Worm (Caenorhabditis elegans) whole organism, early embryonic: Measurements from ENCODE around the gene C28A5.6.
A peak's percentile ranks its signal among the peaks of the same experiment; 100 is the strongest.

Source experiments
- B0310.2 ChIP-seq: sonication (generic microtip); optimal IDR thresholded peaks from 2 replicates; lab custom pipeline; 2016; ENCODE audit warnings: mild to moderate bottlenecking, missing genetic modification characterization, missing compliant biosample characterization
- F13C5.2 ChIP-seq: sonication (generic microtip); optimal IDR thresholded peaks from 2 replicates; lab custom pipeline; 2017; ENCODE audit warnings: mild to moderate bottlenecking, missing genetic modification characterization, inconsistent platforms, missing compliant biosample characterization
- aly-1 ChIP-seq: sonication (generic microtip); optimal IDR thresholded peaks from 2 replicates; lab custom pipeline; 2016; ENCODE audit warnings: missing genetic modification characterization, missing compliant biosample characterization
- ama-1 ChIP-seq: fragments of 150-350 bp; optimal IDR thresholded peaks from 2 replicates; lab custom pipeline; 2014
- ceh-13 ChIP-seq: fragments of 200-800 bp; sonication (Bioruptor generic); optimal IDR thresholded peaks from 2 replicates; lab custom pipeline; 2018; ENCODE audit warnings: mild to moderate bottlenecking, missing genetic modification characterization, missing compliant biosample characterization
- ceh-36 ChIP-seq: sonication (generic microtip); optimal IDR thresholded peaks from 2 replicates; lab custom pipeline; 2016; ENCODE audit warnings: missing genetic modification characterization, inconsistent platforms, missing compliant biosample characterization
- ets-7 ChIP-seq: sonication (generic microtip); optimal IDR thresholded peaks from 2 replicates; lab custom pipeline; 2016; ENCODE audit warnings: missing genotype, missing genetic modification characterization, missing compliant biosample characterization
- flt-1 ChIP-seq: fragments of 200-800 bp; sonication (Bioruptor generic); IDR thresholded peaks from 2 replicates; pipeline ENCODE4 v1.3.6; 2022; ENCODE audit warnings: missing genetic modification characterization, missing compliant biosample characterization
- hmbx-1 ChIP-seq: sonication (generic microtip); optimal IDR thresholded peaks from 2 replicates; lab custom pipeline; 2016; ENCODE audit warnings: mild to moderate bottlenecking, missing genetic modification characterization, missing compliant biosample characterization
- hmg-4 ChIP-seq: fragments of 200-800 bp; sonication (Bioruptor generic); optimal IDR thresholded peaks from 2 replicates; lab custom pipeline; 2018; ENCODE audit warnings: mild to moderate bottlenecking, missing genetic modification characterization, missing compliant biosample characterization
- hnd-1 ChIP-seq: sonication (generic microtip); optimal IDR thresholded peaks from 2 replicates; lab custom pipeline; 2016; ENCODE audit warnings: missing genetic modification characterization, missing compliant biosample characterization
- pes-1 ChIP-seq: fragments of 200-800 bp; sonication (Bioruptor generic); IDR thresholded peaks from 2 replicates; pipeline ENCODE4 v1.3.6; 2022; ENCODE audit warnings: missing genetic modification reagents, missing genetic modification characterization, missing compliant biosample characterization
- scrt-1 ChIP-seq: fragments of 200-800 bp; sonication (Bioruptor generic); IDR thresholded peaks from 2 replicates; pipeline ENCODE4 v1.3.6; 2022; ENCODE audit warnings: missing genetic modification characterization, missing compliant biosample characterization
- sea-1 ChIP-seq: fragments of 200-800 bp; sonication (Bioruptor generic); conservative IDR thresholded peaks from 2 replicates; pipeline ENCODE4 v1.3.6; 2022; ENCODE audit warnings: missing genetic modification characterization, missing compliant biosample characterization
- tbx-11 ChIP-seq: fragments of 200-800 bp; sonication (Bioruptor generic); IDR thresholded peaks from 2 replicates; pipeline ENCODE4 v1.3.6; 2022; ENCODE audit warnings: missing genetic modification characterization, missing compliant biosample characterization
- tbx-37 ChIP-seq: fragments of 200-800 bp; sonication (Bioruptor generic); conservative IDR thresholded peaks from 2 replicates; pipeline ENCODE4 v1.3.6; 2022; ENCODE audit warnings: missing genetic modification reagents, missing genetic modification characterization, missing compliant biosample characterization
- tra-4 ChIP-seq: sonication (generic microtip); optimal IDR thresholded peaks from 2 replicates; lab custom pipeline; 2017; ENCODE audit warnings: missing genetic modification characterization, missing compliant biosample characterization

C28A5.6 gene

DNA sequence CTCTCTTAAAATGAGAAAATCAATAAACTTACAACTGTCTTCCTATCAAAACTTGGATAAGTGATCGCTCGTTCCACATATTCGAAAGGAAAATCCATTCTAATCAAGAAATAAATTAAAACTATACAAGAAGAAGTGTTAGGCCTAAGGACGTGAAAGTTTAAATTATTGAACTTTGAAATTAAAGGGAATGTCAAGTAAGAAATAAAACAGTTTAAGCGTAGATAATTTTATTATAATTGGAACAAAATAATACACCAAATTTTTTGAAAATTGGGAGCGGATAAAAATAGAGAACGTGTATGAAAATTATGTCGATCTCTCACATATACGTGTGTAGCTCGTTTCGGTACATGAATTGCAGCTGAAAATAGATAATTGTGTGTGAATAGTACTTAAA, at the start of gene C28A5.6:
C28A5.6 (minus strand) TSS at position 101 of the 400 bp plus-strand sequence.
- TF ChIP-seq scrt-1 (no peak), hnd-1 (tag; lab: Kevin White, UChicago) (no peak), ceh-13 (no peak), hmbx-1 (no peak), F13C5.2 (tag; lab: Kevin White, UChicago) (no peak), aly-1 (tag; lab: Kevin White, UChicago) (no peak), ceh-36 (tag; lab: Kevin White, UChicago) (no peak), B0310.2 (no peak)

DNA sequence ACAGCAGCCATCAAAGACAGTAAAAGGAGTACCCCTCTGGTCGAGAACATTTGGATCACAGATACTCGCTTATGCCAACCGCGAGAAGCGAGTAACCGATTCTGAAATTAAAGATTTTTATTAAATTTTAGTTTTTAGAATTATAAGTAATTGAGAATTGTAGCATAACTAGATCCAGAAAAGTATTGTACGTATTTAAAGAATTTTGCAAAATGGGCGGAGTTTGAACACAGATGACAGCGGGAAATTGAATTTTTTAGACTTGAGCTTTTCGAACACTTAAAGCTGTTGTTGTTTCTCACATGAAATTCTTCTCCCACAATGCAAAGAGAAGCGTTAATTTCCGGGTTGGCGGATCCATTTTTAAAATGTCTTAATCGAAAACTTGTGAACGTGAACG, 48.2 kb upstream of the C28A5.6 start, which contains the start of gene ins-17:
ins-17 (minus strand) TSS at position 101 of the 400 bp plus-strand sequence.
- TF ChIP-seq tra-4 (tag; lab: Kevin White, UChicago) (no peak), tbx-11 (GFP tag; lab: Robert Waterston, UW) (no peak), ets-7 (no peak), hnd-1 (tag; lab: Kevin White, UChicago) (no peak), aly-1 (tag; lab: Kevin White, UChicago) (no peak), hmg-4 (GFP tag; lab: Kevin White, UChicago) (no peak), hmbx-1 (no peak), ama-1 (lab: Kevin White, UChicago) (no peak), ceh-36 (tag; lab: Kevin White, UChicago) (no peak), scrt-1 (no peak), pes-1 (GFP tag; lab: Robert Waterston, UW) (no peak), sea-1 (GFP tag; lab: Robert Waterston, UW) (no peak), flt-1 (GFP tag; lab: Robert Waterston, UW) (no peak), B0310.2 (no peak), tbx-37 (GFP tag; lab: Robert Waterston, UW) (no peak), ceh-13 (no peak), F13C5.2 (tag; lab: Kevin White, UChicago) (no peak)

DNA sequence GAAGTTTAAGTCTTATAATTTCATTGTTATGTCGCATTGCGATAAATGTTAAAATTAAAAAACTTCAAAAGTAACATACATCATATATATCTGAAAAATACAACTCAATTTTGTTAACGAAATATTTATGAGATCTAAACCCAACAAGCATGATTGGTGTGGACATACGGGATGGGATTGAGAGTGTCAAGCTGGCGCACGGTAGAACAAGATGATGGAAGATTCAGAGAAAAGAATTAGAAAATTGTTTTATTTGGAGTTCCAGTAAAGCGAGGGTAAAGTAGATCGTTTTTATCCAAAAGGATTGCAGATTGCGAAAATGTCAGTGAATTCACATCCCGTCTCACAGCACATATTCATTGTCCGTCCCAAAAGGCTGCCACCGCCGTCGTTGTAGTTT, 47.5 kb upstream of the C28A5.6 start:
- TF ChIP-seq hnd-1 (tag; lab: Kevin White, UChicago) (no peak), scrt-1 (no peak), hmbx-1 (no peak), sea-1 (GFP tag; lab: Robert Waterston, UW) (no peak), aly-1 (tag; lab: Kevin White, UChicago) (no peak), F13C5.2 (tag; lab: Kevin White, UChicago) (no peak), tbx-37 (GFP tag; lab: Robert Waterston, UW) (no peak), ama-1 (lab: Kevin White, UChicago) (no peak), ceh-13 (no peak), ceh-36 (tag; lab: Kevin White, UChicago) (no peak), B0310.2 (no peak), hmg-4 (GFP tag; lab: Kevin White, UChicago) (no peak)

DNA sequence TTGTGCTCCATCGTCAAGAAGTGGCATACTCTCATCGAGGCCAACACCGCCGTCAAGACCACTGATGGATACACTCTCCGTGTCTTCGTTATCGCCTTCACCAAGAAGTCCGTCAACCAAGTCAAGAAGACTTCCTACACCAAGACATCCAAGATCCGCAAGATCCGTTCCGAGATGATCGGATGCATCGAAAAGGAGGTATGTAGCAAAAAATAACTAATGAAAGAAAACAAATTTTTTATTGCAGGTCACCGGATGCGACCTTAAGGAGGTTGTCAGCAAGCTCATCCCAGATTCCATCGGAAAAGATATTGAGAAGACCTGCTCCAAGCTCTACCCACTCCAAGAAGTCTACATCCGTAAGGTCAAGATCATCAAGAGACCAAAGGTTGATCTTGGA, 47.0 kb upstream of the C28A5.6 start:
- TF ChIP-seq hmg-4 (GFP tag; lab: Kevin White, UChicago): no peak
- no peak for TF ChIP-seq scrt-1
- no peak for TF ChIP-seq tbx-11 (GFP tag; lab: Robert Waterston, UW)
- no peak for TF ChIP-seq flt-1 (GFP tag; lab: Robert Waterston, UW)
- no peak for TF ChIP-seq hnd-1 (tag; lab: Kevin White, UChicago)
- TF ChIP-seq ceh-36 (tag; lab: Kevin White, UChicago): no peak
- no peak for TF ChIP-seq ets-7
- TF ChIP-seq ceh-13: no peak
- no peak for TF ChIP-seq aly-1 (tag; lab: Kevin White, UChicago)
- no peak for TF ChIP-seq sea-1 (GFP tag; lab: Robert Waterston, UW)

DNA sequence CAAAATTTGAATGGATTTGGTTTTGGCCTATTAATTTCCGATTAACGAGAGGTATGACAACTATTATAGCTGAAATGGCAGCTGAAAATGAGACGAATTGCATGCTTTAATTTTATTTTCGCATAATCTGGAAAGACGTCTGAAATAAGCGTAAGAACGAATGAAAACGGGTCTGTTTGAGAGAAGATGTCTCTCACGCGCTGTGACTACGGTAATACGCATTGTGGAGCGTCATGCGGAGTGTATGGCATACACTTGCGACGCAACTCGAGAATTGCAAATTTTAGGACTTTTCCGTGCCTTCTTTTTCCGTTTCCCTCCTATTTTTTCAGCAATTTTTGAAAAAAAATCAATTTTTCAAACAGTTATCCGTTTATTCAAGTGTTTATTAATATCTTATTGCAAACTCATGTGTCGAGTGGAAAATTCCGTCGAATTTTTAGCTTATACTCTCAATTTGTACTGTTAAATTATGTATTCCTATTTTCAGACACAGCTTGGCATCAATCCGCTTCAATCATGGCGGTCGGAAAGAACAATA, 46.2 kb upstream of the C28A5.6 start, which contains the start of gene rps-1:
rps-1 (plus strand) TSS at position 491 of the 541 bp plus-strand sequence.
- TF ChIP-seq hnd-1 (tag; lab: Kevin White, UChicago) (peak; percentile 27), F13C5.2 (tag; lab: Kevin White, UChicago) (peak; percentile 92), pes-1 (GFP tag; lab: Robert Waterston, UW) (peak; percentile 68), tbx-11 (GFP tag; lab: Robert Waterston, UW) (peak; percentile 50; the same call in 1 of the 2 replicates), ama-1 (lab: Kevin White, UChicago) (no peak), aly-1 (tag; lab: Kevin White, UChicago) (no peak), flt-1 (GFP tag; lab: Robert Waterston, UW) (peak; percentile 67), B0310.2 (peak; percentile 5), hmg-4 (GFP tag; lab: Kevin White, UChicago) (peak; percentile 44), tbx-37 (GFP tag; lab: Robert Waterston, UW) (no peak), scrt-1 (no peak), ceh-36 (tag; lab: Kevin White, UChicago) (peak; percentile 52), hmbx-1 (no peak), ets-7 (no peak), tra-4 (tag; lab: Kevin White, UChicago) (no peak), sea-1 (GFP tag; lab: Robert Waterston, UW) (peak; percentile 52; the same call in 1 of the 2 replicates), ceh-13 (no peak)

DNA sequence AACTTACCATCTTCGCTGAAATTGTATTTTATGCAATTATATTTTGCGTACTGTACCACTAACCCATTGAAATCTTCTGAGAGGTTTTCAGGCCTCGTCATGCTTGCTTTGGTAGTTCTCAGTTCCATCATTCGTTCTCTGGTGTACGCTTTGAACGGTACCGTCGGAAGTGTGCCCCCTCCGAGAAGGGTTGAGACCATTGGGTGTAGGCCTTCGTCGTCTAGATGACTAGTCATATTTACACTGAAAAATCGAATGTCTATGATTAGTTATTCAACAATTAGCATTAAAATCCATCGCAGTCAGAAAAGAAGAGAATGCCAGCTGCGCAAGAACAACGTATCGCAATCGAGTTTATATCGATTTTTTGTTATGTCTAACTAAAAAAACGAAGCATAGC, 45.6 kb upstream of the C28A5.6 start, which contains the start of gene ifet-1:
ifet-1 (minus strand) TSS at position 243 of the 400 bp plus-strand sequence.
- TF ChIP-seq ceh-36 (tag; lab: Kevin White, UChicago): no peak
- no peak for TF ChIP-seq ama-1 (lab: Kevin White, UChicago)

DNA sequence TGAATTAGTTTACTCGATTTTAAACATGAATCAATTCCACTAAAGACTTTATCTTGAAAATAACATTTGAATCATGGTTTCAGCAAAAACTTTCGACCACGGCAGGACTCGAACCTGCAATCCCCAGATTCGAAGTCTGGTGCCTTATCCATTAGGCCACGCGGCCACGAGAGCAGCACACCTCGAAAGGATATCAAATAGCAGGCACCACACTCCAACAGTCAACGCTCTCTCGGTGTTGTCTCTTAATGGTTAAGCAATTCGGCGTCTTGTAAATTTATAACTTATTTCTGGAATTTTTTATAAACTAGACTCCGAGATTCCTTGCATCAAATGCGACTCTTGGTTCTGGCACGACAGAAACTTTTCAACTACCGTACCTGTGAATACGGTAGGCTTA, 41.5 kb upstream of the C28A5.6 start:
- TF ChIP-seq aly-1 (tag; lab: Kevin White, UChicago) (peak; percentile 97), hnd-1 (tag; lab: Kevin White, UChicago) (peak; percentile 89), ama-1 (lab: Kevin White, UChicago) (peak; percentile 84), tbx-37 (GFP tag; lab: Robert Waterston, UW) (peak; percentile 95), hmg-4 (GFP tag; lab: Kevin White, UChicago) (peak; percentile 96), ceh-13 (peak; percentile 88), ceh-36 (tag; lab: Kevin White, UChicago) (peak; percentile 96), flt-1 (GFP tag; lab: Robert Waterston, UW) (peak; percentile 96), tra-4 (tag; lab: Kevin White, UChicago) (peak; percentile 81), ets-7 (peak; percentile 89), pes-1 (GFP tag; lab: Robert Waterston, UW) (peak; percentile 96), scrt-1 (peak; percentile 95), hmbx-1 (peak; percentile 80), B0310.2 (peak; percentile 85), sea-1 (GFP tag; lab: Robert Waterston, UW) (peak; percentile 98), tbx-11 (GFP tag; lab: Robert Waterston, UW) (peak; percentile 95), F13C5.2 (tag; lab: Kevin White, UChicago) (peak; percentile 92)
